Worm (Caenorhabditis elegans): ENCODE data around the gene sdz-37.

- no peak for TF ChIP-seq ztf-11 (tag; optimal IDR thresholded peaks at IDR 0.05)
- peak; percentile 8 for TF ChIP-seq lin-13 (GFP tag; optimal IDR thresholded peaks at IDR 0.05)
- no peak for TF ChIP-seq egl-13 (tag; optimal IDR thresholded peaks at IDR 0.05)
- no peak for TF ChIP-seq nhr-237 (tag; optimal IDR thresholded peaks at IDR 0.05)
- TF ChIP-seq nhr-77 (tag; optimal IDR thresholded peaks at IDR 0.05), result no peak
- peak; percentile 59 for TF ChIP-seq nhr-90 (tag; optimal IDR thresholded peaks at IDR 0.05; ENCODE audit: poor library complexity)
- no peak for TF ChIP-seq aha-1 (tag; optimal IDR thresholded peaks at IDR 0.05)
- no peak for TF ChIP-seq snpc-4 (tag; optimal IDR thresholded peaks at IDR 0.05)
- no peak for TF ChIP-seq C04F5.9 (tag; optimal IDR thresholded peaks at IDR 0.05)
- TF ChIP-seq fkh-8 (tag; optimal IDR thresholded peaks at IDR 0.05), result no peak
Measured at ce11 chrII:10446300-10446699, 18.4 kb upstream of the sdz-37 start.
